Worm (Caenorhabditis elegans) whole organism, late embryonic: ENCODE measurements around the gene C06E4.3.

Experiments
- C08G9.2 ChIP-seq: sonication (generic microtip); optimal IDR thresholded peaks from 2 replicates; lab custom pipeline; 2016; ENCODE audit warnings: mild to moderate bottlenecking, missing genetic modification characterization, moderate library complexity, missing compliant biosample characterization
- C38D4.7 ChIP-seq: fragments of 200-800 bp; sonication (Bioruptor generic); optimal IDR thresholded peaks from 2 replicates; lab custom pipeline; 2018; ENCODE audit warnings: mild to moderate bottlenecking, missing genetic modification characterization, moderate library complexity, missing compliant biosample characterization
- F13H6.1 ChIP-seq: sonication (generic microtip); optimal IDR thresholded peaks from 2 replicates; lab custom pipeline; 2016; ENCODE audit warnings: missing genetic modification characterization, missing compliant biosample characterization
- K02D7.2 ChIP-seq: sonication (generic microtip); optimal IDR thresholded peaks from 2 replicates; lab custom pipeline; 2017; ENCODE audit warnings: mild to moderate bottlenecking, missing genetic modification characterization, missing compliant biosample characterization
- K09A11.1 ChIP-seq: sonication (generic microtip); optimal IDR thresholded peaks from 2 replicates; lab custom pipeline; 2017; ENCODE audit warnings: antibody characterized with exemption, mild to moderate bottlenecking, missing genetic modification characterization, missing compliant biosample characterization; ENCODE audit not compliant: insufficient read depth
- ahr-1 ChIP-seq: sonication (generic microtip); optimal IDR thresholded peaks from 2 replicates; lab custom pipeline; 2016; ENCODE audit warnings: missing genetic modification characterization, missing compliant biosample characterization
- ama-1 ChIP-seq: fragments of 150-350 bp; optimal IDR thresholded peaks from 2 replicates; lab custom pipeline; 2014
- ceh-14 ChIP-seq: sonication (generic microtip); optimal IDR thresholded peaks from 2 replicates; lab custom pipeline; 2016; ENCODE audit warnings: missing genotype, missing genetic modification characterization, missing compliant biosample characterization
- ceh-18 ChIP-seq: sonication (generic microtip); optimal IDR thresholded peaks from 2 replicates; lab custom pipeline; 2016; ENCODE audit warnings: missing genetic modification characterization, missing compliant biosample characterization
- ceh-19 ChIP-seq: fragments of 200-800 bp; sonication (Bioruptor generic); optimal IDR thresholded peaks from 2 replicates; lab custom pipeline; 2018; ENCODE audit warnings: mild to moderate bottlenecking, missing genetic modification characterization, missing compliant biosample characterization
- ceh-22 ChIP-seq: sonication (generic microtip); optimal IDR thresholded peaks from 2 replicates; lab custom pipeline; 2017; ENCODE audit warnings: missing biosample characterization, missing genetic modification characterization
- ceh-24 ChIP-seq: sonication (generic microtip); optimal IDR thresholded peaks from 2 replicates; lab custom pipeline; 2016; ENCODE audit warnings: mild to moderate bottlenecking, missing genetic modification characterization, missing compliant biosample characterization
- ceh-30 ChIP-seq: fragments of 150-350 bp; optimal IDR thresholded peaks from 2 replicates; lab custom pipeline; 2014; ENCODE audit warnings: missing biosample characterization, missing genetic modification characterization
- ceh-31 ChIP-seq: sonication (generic microtip); optimal IDR thresholded peaks from 2 replicates; lab custom pipeline; 2016; ENCODE audit warnings: missing genetic modification characterization, missing compliant biosample characterization
- ceh-34 ChIP-seq: sonication (generic microtip); optimal IDR thresholded peaks from 2 replicates; lab custom pipeline; 2016; ENCODE audit warnings: mild to moderate bottlenecking, missing genetic modification characterization, missing compliant biosample characterization
- ceh-48 ChIP-seq: sonication (generic microtip); optimal IDR thresholded peaks from 2 replicates; lab custom pipeline; 2016; ENCODE audit warnings: missing genetic modification characterization, inconsistent platforms, missing compliant biosample characterization
- dmd-4 ChIP-seq: sonication (generic microtip); optimal IDR thresholded peaks from 2 replicates; lab custom pipeline; 2016; ENCODE audit warnings: borderline replicate concordance, missing genetic modification characterization, missing compliant biosample characterization
- dve-1 ChIP-seq: sonication (generic microtip); optimal IDR thresholded peaks from 2 replicates; lab custom pipeline; 2017; ENCODE audit warnings: antibody characterized with exemption, mild to moderate bottlenecking, missing genetic modification characterization, missing compliant biosample characterization
- elt-4 ChIP-seq: sonication (generic microtip); optimal IDR thresholded peaks from 2 replicates; lab custom pipeline; 2016; ENCODE audit warnings: missing genetic modification characterization, missing compliant biosample characterization
- ets-4 ChIP-seq: sonication (generic microtip); optimal IDR thresholded peaks from 2 replicates; lab custom pipeline; 2016; ENCODE audit warnings: missing genetic modification characterization, missing compliant biosample characterization
- eyg-1 ChIP-seq: sonication (generic microtip); optimal IDR thresholded peaks from 2 replicates; lab custom pipeline; 2016; ENCODE audit warnings: missing genotype, missing genetic modification characterization, missing compliant biosample characterization
- fax-1 ChIP-seq: sonication (generic microtip); optimal IDR thresholded peaks from 2 replicates; lab custom pipeline; 2016; ENCODE audit warnings: missing genotype, missing genetic modification characterization, missing compliant biosample characterization
- gmeb-2 ChIP-seq: sonication (generic microtip); optimal IDR thresholded peaks from 2 replicates; lab custom pipeline; 2016; ENCODE audit warnings: missing genetic modification characterization, inconsistent platforms, missing compliant biosample characterization
- hlh-15 ChIP-seq: sonication (generic microtip); optimal IDR thresholded peaks from 2 replicates; lab custom pipeline; 2016; ENCODE audit warnings: missing genetic modification characterization, missing compliant biosample characterization
- hlh-6 ChIP-seq: sonication (generic microtip); optimal IDR thresholded peaks from 2 replicates; lab custom pipeline; 2016; ENCODE audit warnings: missing genotype, missing genetic modification characterization, missing compliant biosample characterization
- hlh-8 ChIP-seq: sonication (generic microtip); optimal IDR thresholded peaks from 2 replicates; lab custom pipeline; 2016; ENCODE audit warnings: missing genotype, missing genetic modification characterization, missing compliant biosample characterization
- madf-2 ChIP-seq: sonication (generic microtip); optimal IDR thresholded peaks from 2 replicates; lab custom pipeline; 2017; ENCODE audit warnings: missing genetic modification characterization, missing compliant biosample characterization
- mec-3 ChIP-seq: sonication (generic microtip); optimal IDR thresholded peaks from 2 replicates; lab custom pipeline; 2016; ENCODE audit warnings: borderline replicate concordance, missing genetic modification characterization, missing compliant biosample characterization
- nfya-1 ChIP-seq: sonication (generic microtip); optimal IDR thresholded peaks from 2 replicates; lab custom pipeline; 2017; ENCODE audit warnings: missing genetic modification characterization, mild to moderate bottlenecking, missing compliant biosample characterization, antibody characterized with exemption, moderate library complexity
- nhr-11 ChIP-seq: fragments of 150-350 bp; optimal IDR thresholded peaks from 2 replicates; lab custom pipeline; 2014; ENCODE audit warnings: missing biosample characterization, missing genetic modification characterization
- nhr-232 ChIP-seq: sonication (generic microtip); optimal IDR thresholded peaks from 2 replicates; lab custom pipeline; 2016; ENCODE audit warnings: missing genetic modification characterization, missing compliant biosample characterization
- pat-9 ChIP-seq: fragments of 200-800 bp; sonication (Bioruptor generic); optimal IDR thresholded peaks from 2 replicates; lab custom pipeline; 2018; ENCODE audit warnings: mild to moderate bottlenecking, missing genetic modification characterization, moderate library complexity, missing compliant biosample characterization
- pax-1 ChIP-seq: fragments of 150-350 bp; optimal IDR thresholded peaks from 2 replicates; lab custom pipeline; 2014; ENCODE audit warnings: missing biosample characterization, missing genetic modification characterization
- pha-4 ChIP-seq: fragments of 150-350 bp; optimal IDR thresholded peaks from 2 replicates; lab custom pipeline; 2018; ENCODE audit warnings: missing biosample characterization, missing genetic modification reagents, missing genetic modification characterization
- pqm-1 ChIP-seq: sonication (generic microtip); optimal IDR thresholded peaks from 2 replicates; lab custom pipeline; 2016; ENCODE audit warnings: missing genetic modification characterization, missing compliant biosample characterization
- pros-1 ChIP-seq: fragments of 150-350 bp; optimal IDR thresholded peaks from 2 replicates; lab custom pipeline; 2014; ENCODE audit warnings: missing biosample characterization, missing genetic modification reagents, missing genetic modification characterization
- ref-2 ChIP-seq: sonication (generic microtip); optimal IDR thresholded peaks from 2 replicates; lab custom pipeline; 2016; ENCODE audit warnings: missing genetic modification characterization, missing compliant biosample characterization
- rnt-1 ChIP-seq: sonication (generic microtip); optimal IDR thresholded peaks from 2 replicates; lab custom pipeline; 2016; ENCODE audit warnings: missing genetic modification characterization, missing compliant biosample characterization
- sox-2 ChIP-seq: fragments of 200-800 bp; sonication (Bioruptor generic); IDR thresholded peaks from 2 replicates; pipeline ENCODE4 v1.3.6; 2022; ENCODE audit warnings: missing genetic modification reagents, missing genetic modification characterization, missing compliant biosample characterization
- sox-4 ChIP-seq: sonication (generic microtip); optimal IDR thresholded peaks from 2 replicates; lab custom pipeline; 2017; ENCODE audit warnings: mild to moderate bottlenecking, missing genetic modification characterization, inconsistent platforms, missing compliant biosample characterization
- syd-9 ChIP-seq: sonication (generic microtip); optimal IDR thresholded peaks from 2 replicates; lab custom pipeline; 2016; ENCODE audit warnings: mild to moderate bottlenecking, missing genetic modification characterization, moderate library complexity, missing compliant biosample characterization
- ttx-3 ChIP-seq: sonication (generic microtip); optimal IDR thresholded peaks from 2 replicates; lab custom pipeline; 2016; ENCODE audit warnings: missing genetic modification reagents, missing genetic modification characterization, missing compliant biosample characterization
- unc-3 ChIP-seq, 2 experiments: fragments of 200-800 bp in 1 of 2; sonication (Bioruptor generic) in 1 of 2; sonication (generic microtip) in 1 of 2; conservative IDR thresholded peaks in 1 of 2; optimal IDR thresholded peaks in 1 of 2; 2 replicates each; pipeline versions ENCODE4 v1.3.6 to Lab custom; 2016 to 2022; ENCODE audit warnings: missing compliant biosample characterization in 2 of 2, missing genetic modification characterization in 2 of 2, missing genetic modification reagents in 1 of 2
- unc-42 ChIP-seq: sonication (generic microtip); optimal IDR thresholded peaks from 2 replicates; lab custom pipeline; 2016; ENCODE audit warnings: missing genotype, missing genetic modification characterization, missing compliant biosample characterization
- unc-86 ChIP-seq: sonication (generic microtip); optimal IDR thresholded peaks from 2 replicates; lab custom pipeline; 2016; ENCODE audit warnings: missing genetic modification characterization, missing compliant biosample characterization
- zip-5 ChIP-seq: sonication (generic microtip); optimal IDR thresholded peaks from 2 replicates; lab custom pipeline; 2016; ENCODE audit warnings: missing genetic modification characterization, missing compliant biosample characterization
- ztf-16 ChIP-seq: sonication (generic microtip); optimal IDR thresholded peaks from 2 replicates; lab custom pipeline; 2017; ENCODE audit warnings: missing genetic modification characterization, missing compliant biosample characterization

Gene C06E4.3

DNA sequence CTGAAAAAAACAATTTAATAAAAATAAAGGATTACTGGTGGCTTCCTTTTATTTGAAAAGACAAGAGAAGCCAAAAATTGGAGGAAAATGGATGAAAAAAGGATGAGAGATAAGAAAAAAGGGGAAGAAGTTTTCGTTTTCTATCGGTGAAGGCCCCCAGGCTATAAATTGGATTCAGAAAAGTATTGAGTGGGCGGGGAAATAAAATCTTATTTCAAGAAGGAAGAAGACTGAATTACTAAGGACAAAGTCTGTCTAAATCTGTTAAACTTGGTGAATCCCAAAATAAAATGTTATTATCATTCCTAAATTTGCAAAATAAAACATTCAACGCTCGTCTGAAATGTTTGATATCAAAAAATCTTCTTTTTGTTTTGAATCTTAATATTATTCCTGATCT lies 38.6 kb upstream of the C06E4.3 start:
- no peak for TF ChIP-seq fax-1 (tag; lab: Kevin White, UChicago)
- no peak for TF ChIP-seq madf-2 (tag; lab: Kevin White, UChicago)
- TF ChIP-seq unc-42 (tag; lab: Kevin White, UChicago), result peak; percentile 66

DNA sequence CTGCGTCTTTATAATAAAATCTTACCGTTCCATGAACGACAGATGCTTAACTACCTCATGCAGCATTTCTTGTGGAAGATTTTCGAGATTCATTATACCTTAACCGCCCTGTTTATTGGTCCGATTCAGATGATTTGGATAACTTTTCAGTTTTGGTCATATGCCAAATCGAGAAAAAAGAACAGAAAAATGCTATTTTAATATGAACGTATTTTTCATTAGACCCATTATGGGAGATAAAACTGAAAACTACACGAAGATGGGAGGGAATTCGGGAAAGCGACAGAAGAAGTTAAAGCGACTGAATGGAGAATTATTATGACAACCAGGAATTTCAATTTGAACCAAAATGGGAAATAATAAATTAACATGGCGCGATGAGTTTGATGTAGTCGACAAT lies 33.6 kb upstream of the C06E4.3 start, which contains the start of gene R13A1.10:
Gene R13A1.10 (minus strand): TSS at position 101 of the 400 bp plus-strand sequence.
- TF ChIP-seq madf-2 (tag; lab: Kevin White, UChicago) (no peak), ahr-1 (tag; lab: Kevin White, UChicago) (no peak), ttx-3 (tag; lab: Kevin White, UChicago) (no peak), dmd-4 (no peak), K02D7.2 (tag; lab: Kevin White, UChicago) (no peak), syd-9 (tag; lab: Kevin White, UChicago) (no peak), hlh-6 (no peak), ceh-24 (tag; lab: Kevin White, UChicago) (no peak), gmeb-2 (tag; lab: Kevin White, UChicago) (no peak), ama-1 (no peak)

DNA sequence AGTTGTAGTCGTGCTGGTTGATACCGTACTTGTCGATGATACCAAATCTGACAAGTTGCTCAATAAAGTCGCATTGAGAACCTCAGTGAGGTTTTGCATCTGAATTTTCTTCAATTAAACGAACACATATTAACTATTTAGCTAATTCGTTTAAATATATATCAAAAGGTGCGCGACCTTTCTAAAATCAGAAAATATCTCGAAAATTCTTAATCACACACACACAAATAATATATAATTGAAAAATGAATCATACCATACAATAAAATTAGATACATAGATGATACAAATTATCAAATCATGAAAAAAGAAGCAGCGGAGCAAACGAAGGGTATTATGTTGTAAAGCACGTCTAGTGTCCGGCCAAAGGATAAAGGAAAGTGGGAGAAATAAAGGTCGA lies 32.5 kb upstream of the C06E4.3 start, which contains the start of gene D2024.5:
Gene D2024.5 (minus strand): TSS at position 101 of the 400 bp plus-strand sequence.
- TF ChIP-seq dve-1 (tag; lab: Kevin White, UChicago) (no peak), K09A11.1 (no peak), pha-4 (tag; lab: Kevin White, UChicago) (no peak), ahr-1 (tag; lab: Kevin White, UChicago) (no peak), ama-1 (no peak), fax-1 (tag; lab: Kevin White, UChicago) (no peak), pax-1 (tag; lab: Kevin White, UChicago) (no peak), ceh-22 (tag; lab: Kevin White, UChicago) (no peak), sox-4 (no peak), C38D4.7 (GFP tag; lab: Kevin White, UChicago) (no peak), pqm-1 (tag; lab: Kevin White, UChicago) (no peak), ztf-16 (tag; lab: Kevin White, UChicago) (no peak), sox-2 (no peak), pros-1 (no peak), nhr-232 (tag; lab: Kevin White, UChicago) (no peak), hlh-15 (tag; lab: Kevin White, UChicago) (no peak), ceh-19 (no peak), ttx-3 (tag; lab: Kevin White, UChicago) (no peak), pat-9 (no peak)

DNA sequence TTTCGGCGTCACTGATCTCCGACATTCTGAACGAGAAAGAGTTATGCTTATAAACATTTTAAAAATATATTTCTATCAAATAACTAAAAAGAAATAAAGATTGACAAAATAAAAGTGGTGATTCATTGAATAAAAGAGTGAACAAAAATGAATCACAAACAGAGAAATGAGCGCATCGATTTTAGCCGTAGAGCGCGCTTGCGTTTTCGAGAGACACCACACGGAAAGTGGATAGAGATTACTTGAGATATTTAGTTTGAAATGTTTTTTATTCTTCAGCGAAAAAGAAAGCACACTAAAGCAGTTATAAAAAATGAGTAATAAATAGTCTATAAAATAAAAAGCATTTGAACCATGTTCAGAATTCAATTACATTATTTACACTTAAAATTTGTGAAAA lies 30.5 kb upstream of the C06E4.3 start, which contains the start of gene cap-1:
Gene cap-1 (minus strand): TSS at position 26 of the 400 bp plus-strand sequence.
- no peak for TF ChIP-seq eyg-1 (tag; lab: Kevin White, UChicago)
- peak; percentile 39 for TF ChIP-seq hlh-8 (tag; lab: Kevin White, UChicago)
- TF ChIP-seq ama-1, result no peak
- no peak for TF ChIP-seq ceh-22 (tag; lab: Kevin White, UChicago)
- no peak for TF ChIP-seq ref-2
- no peak for TF ChIP-seq K09A11.1
- peak; percentile 3 for TF ChIP-seq unc-86 (tag; lab: Kevin White, UChicago)
- peak; percentile 61 for TF ChIP-seq ceh-34 (tag; lab: Kevin White, UChicago)
- TF ChIP-seq rnt-1 (tag; lab: Kevin White, UChicago), result peak; percentile 47
- TF ChIP-seq zip-5, result peak; percentile 32
- no peak for TF ChIP-seq pat-9
- TF ChIP-seq mec-3 (tag; lab: Kevin White, UChicago), result no peak
- peak; percentile 62 for TF ChIP-seq ceh-14
- TF ChIP-seq ets-4 (tag; lab: Kevin White, UChicago), result peak; percentile 54
- TF ChIP-seq nfya-1 (tag; lab: Kevin White, UChicago), result peak; percentile 5
- no peak for TF ChIP-seq unc-3 (GFP tag; conservative IDR thresholded peaks at IDR 0.05; lab: Robert Waterston, UW)
- peak; percentile 37 for TF ChIP-seq unc-3 (tag; optimal IDR thresholded peaks at IDR 0.05; lab: Kevin White, UChicago)
- TF ChIP-seq pqm-1 (tag; lab: Kevin White, UChicago), result peak; percentile 2
- no peak for TF ChIP-seq sox-4
- TF ChIP-seq nhr-11, result no peak
- peak; percentile 40 for TF ChIP-seq C08G9.2 (tag; lab: Kevin White, UChicago)
- peak; percentile 21 for TF ChIP-seq ceh-18
- TF ChIP-seq F13H6.1 (tag; lab: Kevin White, UChicago), result no peak
- TF ChIP-seq elt-4 (tag; lab: Kevin White, UChicago), result no peak
- no peak for TF ChIP-seq syd-9 (tag; lab: Kevin White, UChicago)
- peak; percentile 90 for TF ChIP-seq ceh-31 (tag; lab: Kevin White, UChicago)
- no peak for TF ChIP-seq ceh-30 (tag; lab: Kevin White, UChicago)
- TF ChIP-seq ceh-48 (tag; lab: Kevin White, UChicago), result peak; percentile 95
- no peak for TF ChIP-seq madf-2 (tag; lab: Kevin White, UChicago)
- TF ChIP-seq unc-42 (tag; lab: Kevin White, UChicago), result peak; percentile 37
